Worm (Caenorhabditis elegans) whole organism, late embryonic: ENCODE measurements around the gene C06E7.4.
A peak's percentile ranks its signal among the peaks of the same experiment; 100 is the strongest.

ENCODE experiments used
- F13H6.1 ChIP-seq: sonication (generic microtip); optimal IDR thresholded peaks from 2 replicates; lab custom pipeline; 2016; ENCODE audit warnings: missing genetic modification characterization, missing compliant biosample characterization
- K09A11.1 ChIP-seq: sonication (generic microtip); optimal IDR thresholded peaks from 2 replicates; lab custom pipeline; 2017; ENCODE audit warnings: antibody characterized with exemption, mild to moderate bottlenecking, missing genetic modification characterization, missing compliant biosample characterization; ENCODE audit not compliant: insufficient read depth
- Y22D7AL.16 ChIP-seq: sonication (generic microtip); optimal IDR thresholded peaks from 2 replicates; lab custom pipeline; 2016; ENCODE audit warnings: missing genetic modification characterization, missing compliant biosample characterization
- ceh-24 ChIP-seq: sonication (generic microtip); optimal IDR thresholded peaks from 2 replicates; lab custom pipeline; 2016; ENCODE audit warnings: mild to moderate bottlenecking, missing genetic modification characterization, missing compliant biosample characterization
- ceh-34 ChIP-seq: sonication (generic microtip); optimal IDR thresholded peaks from 2 replicates; lab custom pipeline; 2016; ENCODE audit warnings: mild to moderate bottlenecking, missing genetic modification characterization, missing compliant biosample characterization
- ceh-45 ChIP-seq: fragments of 200-800 bp; sonication (Bioruptor generic); IDR thresholded peaks from 2 replicates; pipeline ENCODE4 v1.3.6; 2022; ENCODE audit warnings: missing genetic modification reagents, missing genetic modification characterization, missing compliant biosample characterization
- ceh-6 ChIP-seq: fragments of 200-800 bp; sonication (Bioruptor generic); optimal IDR thresholded peaks from 2 replicates; lab custom pipeline; 2018; ENCODE audit warnings: mild to moderate bottlenecking, missing genetic modification characterization, missing compliant biosample characterization
- che-1 ChIP-seq: sonication (generic microtip); optimal IDR thresholded peaks from 2 replicates; lab custom pipeline; 2016; ENCODE audit warnings: mild to moderate bottlenecking, missing genetic modification characterization, missing compliant biosample characterization
- dve-1 ChIP-seq: sonication (generic microtip); optimal IDR thresholded peaks from 2 replicates; lab custom pipeline; 2017; ENCODE audit warnings: antibody characterized with exemption, mild to moderate bottlenecking, missing genetic modification characterization, missing compliant biosample characterization
- elt-4 ChIP-seq: sonication (generic microtip); optimal IDR thresholded peaks from 2 replicates; lab custom pipeline; 2016; ENCODE audit warnings: missing genetic modification characterization, missing compliant biosample characterization
- ets-4 ChIP-seq: sonication (generic microtip); optimal IDR thresholded peaks from 2 replicates; lab custom pipeline; 2016; ENCODE audit warnings: missing genetic modification characterization, missing compliant biosample characterization
- eyg-1 ChIP-seq: sonication (generic microtip); optimal IDR thresholded peaks from 2 replicates; lab custom pipeline; 2016; ENCODE audit warnings: missing genotype, missing genetic modification characterization, missing compliant biosample characterization
- fax-1 ChIP-seq: sonication (generic microtip); optimal IDR thresholded peaks from 2 replicates; lab custom pipeline; 2016; ENCODE audit warnings: missing genotype, missing genetic modification characterization, missing compliant biosample characterization
- gmeb-2 ChIP-seq: sonication (generic microtip); optimal IDR thresholded peaks from 2 replicates; lab custom pipeline; 2016; ENCODE audit warnings: missing genetic modification characterization, inconsistent platforms, missing compliant biosample characterization
- hlh-30 ChIP-seq: sonication (generic microtip); optimal IDR thresholded peaks from 2 replicates; lab custom pipeline; 2017; ENCODE audit warnings: antibody characterized with exemption, missing genetic modification characterization, missing compliant biosample characterization; ENCODE audit not compliant: insufficient read depth
- lim-6 ChIP-seq: sonication (generic microtip); optimal IDR thresholded peaks from 2 replicates; lab custom pipeline; 2016; ENCODE audit warnings: missing genetic modification characterization, missing compliant biosample characterization
- mec-3 ChIP-seq: sonication (generic microtip); optimal IDR thresholded peaks from 2 replicates; lab custom pipeline; 2016; ENCODE audit warnings: borderline replicate concordance, missing genetic modification characterization, missing compliant biosample characterization
- nfya-1 ChIP-seq: sonication (generic microtip); optimal IDR thresholded peaks from 2 replicates; lab custom pipeline; 2017; ENCODE audit warnings: missing genetic modification characterization, mild to moderate bottlenecking, missing compliant biosample characterization, antibody characterized with exemption, moderate library complexity
- nhr-11 ChIP-seq: fragments of 150-350 bp; optimal IDR thresholded peaks from 2 replicates; lab custom pipeline; 2014; ENCODE audit warnings: missing biosample characterization, missing genetic modification characterization
- npax-4 ChIP-seq: sonication (generic microtip); optimal IDR thresholded peaks from 2 replicates; lab custom pipeline; 2016; ENCODE audit warnings: missing genetic modification characterization, missing compliant biosample characterization
- odd-2 ChIP-seq: sonication (generic microtip); optimal IDR thresholded peaks from 2 replicates; lab custom pipeline; 2017; ENCODE audit warnings: antibody characterized with exemption, mild to moderate bottlenecking, missing genetic modification characterization, missing compliant biosample characterization
- pag-3 ChIP-seq: sonication (generic microtip); optimal IDR thresholded peaks from 2 replicates; lab custom pipeline; 2016; ENCODE audit warnings: missing compliant biosample characterization, missing genetic modification characterization, borderline replicate concordance
- pax-1 ChIP-seq: fragments of 150-350 bp; optimal IDR thresholded peaks from 2 replicates; lab custom pipeline; 2014; ENCODE audit warnings: missing biosample characterization, missing genetic modification characterization
- pha-2 ChIP-seq: sonication (generic microtip); optimal IDR thresholded peaks from 2 replicates; lab custom pipeline; 2017; ENCODE audit warnings: mild to moderate bottlenecking, missing genetic modification characterization, missing compliant biosample characterization
- pha-4 ChIP-seq: fragments of 150-350 bp; optimal IDR thresholded peaks from 2 replicates; lab custom pipeline; 2018; ENCODE audit warnings: missing biosample characterization, missing genetic modification reagents, missing genetic modification characterization
- pqm-1 ChIP-seq: sonication (generic microtip); optimal IDR thresholded peaks from 2 replicates; lab custom pipeline; 2016; ENCODE audit warnings: missing genetic modification characterization, missing compliant biosample characterization
- ref-2 ChIP-seq: sonication (generic microtip); optimal IDR thresholded peaks from 2 replicates; lab custom pipeline; 2016; ENCODE audit warnings: missing genetic modification characterization, missing compliant biosample characterization
- sox-2 ChIP-seq: fragments of 200-800 bp; sonication (Bioruptor generic); IDR thresholded peaks from 2 replicates; pipeline ENCODE4 v1.3.6; 2022; ENCODE audit warnings: missing genetic modification reagents, missing genetic modification characterization, missing compliant biosample characterization
- sox-4 ChIP-seq: sonication (generic microtip); optimal IDR thresholded peaks from 2 replicates; lab custom pipeline; 2017; ENCODE audit warnings: mild to moderate bottlenecking, missing genetic modification characterization, inconsistent platforms, missing compliant biosample characterization
- syd-9 ChIP-seq: sonication (generic microtip); optimal IDR thresholded peaks from 2 replicates; lab custom pipeline; 2016; ENCODE audit warnings: mild to moderate bottlenecking, missing genetic modification characterization, moderate library complexity, missing compliant biosample characterization
- tbx-2 ChIP-seq: sonication (generic microtip); optimal IDR thresholded peaks from 2 replicates; lab custom pipeline; 2016; ENCODE audit warnings: missing genetic modification characterization, missing compliant biosample characterization
- unc-42 ChIP-seq: sonication (generic microtip); optimal IDR thresholded peaks from 2 replicates; lab custom pipeline; 2016; ENCODE audit warnings: missing genotype, missing genetic modification characterization, missing compliant biosample characterization
- ztf-16 ChIP-seq: sonication (generic microtip); optimal IDR thresholded peaks from 2 replicates; lab custom pipeline; 2017; ENCODE audit warnings: missing genetic modification characterization, missing compliant biosample characterization

The C06E7.4 gene

DNA sequence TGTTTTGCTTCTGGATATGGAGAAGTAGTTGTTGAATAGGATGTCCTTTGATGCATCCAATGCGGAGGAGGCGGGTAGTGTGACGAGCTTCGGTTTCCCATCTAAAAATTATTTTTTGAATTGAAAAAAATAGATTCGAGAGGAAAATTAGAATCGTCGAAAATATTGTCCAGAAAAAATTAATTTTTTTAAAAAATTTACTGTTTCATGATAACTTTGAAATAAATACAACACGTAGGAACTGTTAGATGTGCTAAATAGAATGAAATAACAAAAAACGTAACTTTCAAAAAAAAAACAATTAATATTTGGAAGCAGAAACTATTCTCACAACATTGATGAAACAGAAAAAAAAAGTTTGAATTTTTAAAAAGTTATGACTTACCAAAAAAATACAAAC lies at the start of gene C06E7.4:
Gene C06E7.4, minus strand, starts transcription at position 101 of the 400 bp plus-strand sequence.
- TF ChIP-seq ceh-45 (GFP tag; lab: Robert Waterston, UW) (no peak), ceh-34 (tag; lab: Kevin White, UChicago) (no peak), ceh-24 (tag; lab: Kevin White, UChicago) (no peak), fax-1 (no peak), K09A11.1 (tag; lab: Kevin White, UChicago) (no peak)

DNA sequence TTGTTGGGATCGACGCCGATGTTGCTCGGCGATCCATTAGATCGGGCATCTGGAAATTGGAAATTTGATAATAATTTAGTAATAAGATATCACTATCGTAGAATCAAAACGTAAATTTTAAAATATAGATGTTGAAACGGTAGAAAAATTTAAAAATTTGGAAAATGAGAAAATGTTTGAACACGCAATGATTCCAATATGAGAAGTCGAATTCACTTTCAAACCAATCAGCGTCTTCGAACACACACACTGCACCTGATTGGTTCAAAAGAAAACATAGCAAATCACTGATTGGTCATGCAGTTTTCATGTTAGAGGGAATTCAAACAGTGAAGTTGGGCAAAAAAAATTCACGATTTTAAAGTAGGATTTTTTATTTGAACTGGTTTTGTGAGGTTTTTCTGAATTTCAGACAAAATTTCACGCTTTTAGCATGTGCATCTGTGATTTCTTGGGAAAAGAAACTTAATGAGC lies 43.6 kb upstream of the C06E7.4 start, which contains the start of gene H04M03.12:
Gene H04M03.12, minus strand, starts transcription at position 51 of the 474 bp plus-strand sequence.
- TF ChIP-seq ztf-16 (tag; lab: Kevin White, UChicago) (no peak), eyg-1 (tag; lab: Kevin White, UChicago) (no peak), ets-4 (tag; lab: Kevin White, UChicago) (no peak), ref-2 (tag; lab: Kevin White, UChicago) (no peak), nfya-1 (tag; lab: Kevin White, UChicago) (peak; percentile 53)

DNA sequence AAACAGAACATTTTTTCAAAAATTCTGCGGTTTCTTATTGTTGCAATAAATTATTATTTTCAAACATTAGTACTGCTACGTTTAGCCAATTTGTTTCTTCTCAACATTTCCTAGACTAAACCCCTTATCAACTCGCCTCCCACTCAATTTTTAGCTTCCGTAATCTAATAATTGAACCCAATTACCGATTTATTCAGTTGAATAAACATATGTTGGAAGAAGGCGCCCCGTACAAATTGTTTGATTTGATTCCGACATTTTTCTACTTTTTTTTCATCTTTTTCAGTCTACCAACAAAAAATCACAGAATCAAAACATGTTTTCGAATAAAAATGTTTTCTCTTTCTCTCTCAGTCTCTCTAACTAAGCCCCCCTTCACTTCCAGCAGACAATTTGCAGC lies 43.0 kb upstream of the C06E7.4 start:
- peak; percentile 85 for TF ChIP-seq unc-42
- no peak for TF ChIP-seq pqm-1 (tag; lab: Kevin White, UChicago)
- TF ChIP-seq, all 69 proteins: peak for 1

DNA sequence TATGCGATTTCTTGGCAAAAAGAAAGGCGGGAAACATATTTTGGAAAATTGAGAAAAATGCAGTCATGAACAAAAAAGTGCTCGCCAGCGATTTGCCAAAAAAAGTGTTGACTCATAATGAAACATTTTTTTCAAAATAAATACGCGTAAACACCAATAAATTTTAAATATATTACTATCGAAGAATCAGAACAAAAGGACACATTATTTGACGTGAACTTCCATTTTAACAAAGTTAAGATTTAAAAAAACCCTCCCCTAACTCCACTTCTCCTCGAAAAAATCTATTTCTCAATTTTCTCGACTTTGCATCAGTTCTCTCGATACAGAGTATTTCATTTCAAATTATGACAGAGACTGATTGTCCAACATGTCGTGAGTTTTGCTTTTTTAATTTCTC lies 36.6 kb upstream of the C06E7.4 start, which contains the start of gene pck-3:
Gene pck-3, plus strand, starts transcription at position 301 of the 400 bp plus-strand sequence.
- TF ChIP-seq pag-3, result no peak
- no peak for TF ChIP-seq mec-3 (tag; lab: Kevin White, UChicago)
- TF ChIP-seq ceh-45 (GFP tag; lab: Robert Waterston, UW), result no peak

DNA sequence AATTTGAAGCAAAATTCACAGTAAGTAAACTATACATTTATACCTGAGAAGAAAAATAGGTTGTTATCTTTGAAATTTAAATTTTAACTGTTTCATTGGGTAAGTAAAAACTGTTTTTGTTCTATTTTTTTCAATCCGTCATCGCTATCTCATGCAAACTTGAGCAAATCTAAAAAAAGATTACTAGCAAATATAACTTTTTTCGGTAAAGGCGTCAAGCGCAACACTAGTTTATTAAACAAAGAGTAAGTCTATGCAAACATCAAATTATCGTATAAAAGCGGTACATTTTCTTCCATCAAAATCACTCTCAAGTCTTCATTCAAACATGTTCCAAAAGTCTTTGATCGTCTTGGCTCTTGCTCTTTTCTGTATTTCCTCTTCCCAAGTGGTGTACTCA lies 35.4 kb upstream of the C06E7.4 start, which contains the start of gene nspb-6:
Gene nspb-6, plus strand, starts transcription at position 301 of the 400 bp plus-strand sequence.
- no peak for TF ChIP-seq che-1 (tag; lab: Kevin White, UChicago)

DNA sequence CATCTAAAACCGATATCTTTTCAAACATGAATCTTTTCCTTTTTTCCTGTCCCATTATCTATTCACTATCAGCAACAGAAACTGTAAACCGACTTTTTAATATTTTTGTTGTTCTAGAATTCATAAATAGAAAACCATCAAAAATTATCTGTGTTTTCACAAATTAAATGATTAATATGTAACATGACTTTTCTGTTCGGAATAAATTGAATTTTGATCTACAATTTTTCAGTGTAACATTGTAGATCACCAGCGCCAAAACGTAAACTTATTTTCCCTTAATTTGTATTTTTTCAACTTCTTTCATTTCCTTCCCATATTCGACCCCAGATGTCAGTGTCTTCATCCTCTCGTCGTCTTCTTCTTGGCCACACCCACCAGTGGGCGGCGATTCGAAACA lies 31.5 kb upstream of the C06E7.4 start, which contains the start of gene H04M03.3:
Gene H04M03.3, plus strand, starts transcription at position 301 of the 400 bp plus-strand sequence.
- TF ChIP-seq gmeb-2 (no peak), npax-4 (tag; lab: Kevin White, UChicago) (no peak)

DNA sequence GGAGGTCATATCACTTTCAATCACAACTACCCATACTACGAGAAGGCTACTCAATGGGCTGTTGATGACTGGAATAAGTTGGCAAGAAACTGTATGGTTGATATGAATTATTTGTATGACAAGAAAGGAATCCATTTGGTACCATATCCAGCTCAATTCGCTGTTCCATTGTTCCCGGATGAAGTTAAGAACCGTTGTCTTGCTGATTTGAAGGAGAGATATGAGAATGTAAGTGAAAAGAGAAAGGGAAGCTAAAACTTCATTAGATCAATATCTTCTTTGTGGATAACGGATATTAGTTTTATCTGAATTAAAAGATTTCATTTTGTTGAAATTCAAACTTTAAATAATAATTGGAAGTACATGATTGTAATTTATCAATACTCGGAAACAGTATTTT lies 26.8 kb upstream of the C06E7.4 start:
- TF ChIP-seq ceh-6 (GFP tag; lab: Kevin White, UChicago), result no peak
- TF ChIP-seq pha-4, result no peak
- TF ChIP-seq ets-4 (tag; lab: Kevin White, UChicago), result no peak
- no peak for TF ChIP-seq sox-4 (tag; lab: Kevin White, UChicago)
- TF ChIP-seq Y22D7AL.16 (tag; lab: Kevin White, UChicago), result no peak

DNA sequence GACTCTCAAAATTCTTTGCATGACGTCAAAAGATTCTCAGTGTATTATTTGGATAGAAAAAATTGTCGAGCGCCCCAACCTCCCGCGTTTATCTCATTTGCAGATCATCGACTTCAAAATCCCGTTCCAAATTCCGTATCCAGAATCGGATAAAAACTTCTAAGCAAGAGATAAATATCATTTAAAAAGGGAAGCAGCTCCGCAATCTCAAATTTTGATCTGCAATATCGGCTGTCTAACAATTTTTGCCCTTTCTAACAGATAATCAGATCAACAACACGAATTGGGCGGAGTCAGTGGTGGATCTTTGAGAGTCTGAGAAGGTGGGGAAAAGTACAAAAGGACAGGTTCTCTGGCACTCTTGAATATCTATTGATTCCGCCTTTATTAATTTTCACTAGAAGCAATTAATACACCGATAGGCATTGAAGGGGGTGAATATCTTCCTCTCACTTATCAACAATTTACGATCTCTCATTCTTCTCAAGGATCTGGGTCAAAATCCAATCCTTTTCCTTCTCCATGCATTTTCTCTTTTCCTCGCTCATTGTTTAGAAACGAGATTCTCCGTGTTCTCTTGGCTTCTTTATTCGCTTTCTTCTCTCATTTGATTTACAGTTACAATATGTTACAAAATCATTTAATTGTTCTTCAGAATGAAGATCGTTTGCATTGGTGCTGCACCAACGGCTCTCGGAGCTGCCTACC lies 25.6 kb upstream of the C06E7.4 start, which contains the start of gene glf-1:
Gene glf-1, plus strand, starts transcription at position 656 of the 708 bp plus-strand sequence.
- TF ChIP-seq tbx-2 (tag; lab: Kevin White, UChicago) (no peak), sox-2 (GFP tag; lab: Robert Waterston, UW) (no peak), npax-4 (tag; lab: Kevin White, UChicago) (no peak), pha-2 (tag; lab: Kevin White, UChicago) (no peak), hlh-30 (tag; lab: Kevin White, UChicago) (no peak), lim-6 (tag; lab: Kevin White, UChicago) (no peak), odd-2 (tag; lab: Kevin White, UChicago) (no peak), pax-1 (tag; lab: Kevin White, UChicago) (no peak), F13H6.1 (no peak), dve-1 (tag; lab: Kevin White, UChicago) (no peak), elt-4 (no peak), nhr-11 (tag; lab: Kevin White, UChicago) (no peak), syd-9 (tag; lab: Kevin White, UChicago) (no peak), eyg-1 (tag; lab: Kevin White, UChicago) (no peak), ceh-45 (GFP tag; lab: Robert Waterston, UW) (no peak), Y22D7AL.16 (tag; lab: Kevin White, UChicago) (no peak), K09A11.1 (tag; lab: Kevin White, UChicago) (no peak), ets-4 (tag; lab: Kevin White, UChicago) (no peak)
